Fruit fly (Drosophila melanogaster) whole organism, pupa: ENCODE results near the gene CG2604.

Experiments used
- CG10348 ChIP-seq: fragments of 200-800 bp; sonication (Bioruptor generic); IDR thresholded peaks from 2 replicates; pipeline ENCODE4 v1.3.6; 2022; ENCODE audit warnings: missing biosample characterization, missing genetic modification characterization
- CG12605 ChIP-seq: fragments of 200-800 bp; sonication (Bioruptor generic); IDR thresholded peaks from 2 replicates; pipeline ENCODE4 v1.3.6; 2022; ENCODE audit warnings: missing biosample characterization, missing genetic modification characterization
- CG13204 ChIP-seq: fragments of 200-800 bp; sonication (Bioruptor generic); optimal IDR thresholded peaks from 2 replicates; lab custom pipeline; 2018; ENCODE audit warnings: missing biosample characterization, mild to moderate bottlenecking, missing genetic modification characterization, moderate library complexity
- CG14655 ChIP-seq: fragments of 200-800 bp; sonication (Bioruptor generic); optimal IDR thresholded peaks from 3 replicates; lab custom pipeline; 2017; ENCODE audit warnings: mild to moderate bottlenecking, missing biosample characterization, missing genetic modification reagents, missing genetic modification characterization
- CG15710 ChIP-seq: fragments of 200-800 bp; sonication (Bioruptor generic); optimal IDR thresholded peaks from 2 replicates; lab custom pipeline; 2018; ENCODE audit warnings: missing biosample characterization, mild to moderate bottlenecking, missing genetic modification characterization, moderate library complexity
- CG17806 ChIP-seq: fragments of 200-800 bp; sonication (Bioruptor generic); optimal IDR thresholded peaks from 2 replicates; lab custom pipeline; 2018; ENCODE audit warnings: missing biosample characterization, mild to moderate bottlenecking, missing genetic modification characterization, moderate library complexity
- CG32121 ChIP-seq: fragments of 200-800 bp; sonication (Bioruptor generic); IDR thresholded peaks from 2 replicates; pipeline ENCODE4 v1.3.6; 2022; ENCODE audit warnings: missing biosample characterization, missing genetic modification characterization
- CG34367 ChIP-seq: fragments of 200-800 bp; sonication (Bioruptor generic); optimal IDR thresholded peaks from 2 replicates; lab custom pipeline; 2018; ENCODE audit warnings: missing biosample characterization, mild to moderate bottlenecking, missing genetic modification characterization
- CG4496 ChIP-seq: fragments of 200-800 bp; sonication (Bioruptor generic); IDR thresholded peaks from 3 replicates; pipeline ENCODE4 v1.3.6; 2022; ENCODE audit warnings: missing biosample characterization, missing genetic modification characterization
- CG8159 ChIP-seq: fragments of 200-800 bp; sonication (Bioruptor generic); optimal IDR thresholded peaks from 3 replicates; lab custom pipeline; 2018; ENCODE audit warnings: missing biosample characterization, mild to moderate bottlenecking, missing genetic modification characterization, moderate library complexity
- CG8301 ChIP-seq: fragments of 200-800 bp; sonication (Bioruptor generic); optimal IDR thresholded peaks from 2 replicates; lab custom pipeline; 2018; ENCODE audit warnings: missing biosample characterization, mild to moderate bottlenecking, missing genetic modification characterization
- CG9948 ChIP-seq: fragments of 200-800 bp; sonication (Bioruptor generic); optimal IDR thresholded peaks from 2 replicates; lab custom pipeline; 2018; ENCODE audit warnings: missing biosample characterization, mild to moderate bottlenecking, missing genetic modification characterization, moderate library complexity
- D1 ChIP-seq: fragments of 200-800 bp; sonication (Bioruptor generic); optimal IDR thresholded peaks from 2 replicates; lab custom pipeline; 2018; ENCODE audit warnings: missing biosample characterization, mild to moderate bottlenecking, missing genetic modification characterization, moderate library complexity
- EcR ChIP-seq: fragments of 200-800 bp; sonication (Bioruptor generic); optimal IDR thresholded peaks from 3 replicates; lab custom pipeline; 2019; ENCODE audit warnings: missing biosample characterization, missing genetic modification characterization, mild to moderate bottlenecking, moderate library complexity, missing genetic modification reagents
- Ets98B ChIP-seq: fragments of 200-800 bp; sonication (Bioruptor generic); IDR thresholded peaks from 2 replicates; pipeline ENCODE4 v1.3.6; 2022; ENCODE audit warnings: missing biosample characterization, missing genetic modification characterization
- Pif1A ChIP-seq: fragments of 200-800 bp; sonication (Bioruptor generic); optimal IDR thresholded peaks from 3 replicates; lab custom pipeline; 2016; ENCODE audit warnings: missing biosample characterization, missing genetic modification characterization
- Pif1B ChIP-seq: fragments of 200-800 bp; sonication (Bioruptor generic); optimal IDR thresholded peaks from 3 replicates; lab custom pipeline; 2016; ENCODE audit warnings: missing biosample characterization, missing genetic modification characterization
- Snoo ChIP-seq: fragments of 200-800 bp; sonication (Bioruptor generic); optimal IDR thresholded peaks from 3 replicates; lab custom pipeline; 2017; ENCODE audit warnings: missing biosample characterization, mild to moderate bottlenecking, missing genetic modification characterization, inconsistent platforms
- fd96Ca ChIP-seq: fragments of 200-800 bp; sonication (Bioruptor generic); IDR thresholded peaks from 3 replicates; pipeline ENCODE4 v1.3.6; 2022; ENCODE audit warnings: missing biosample characterization, missing genetic modification characterization
- gl ChIP-seq: fragments of 200-800 bp; sonication (Bioruptor generic); optimal IDR thresholded peaks from 2 replicates; lab custom pipeline; 2018; ENCODE audit warnings: missing biosample characterization, mild to moderate bottlenecking, missing genetic modification characterization
- rn ChIP-seq: fragments of 200-800 bp; sonication (Bioruptor generic); IDR thresholded peaks from 2 replicates; pipeline ENCODE4 v1.3.6; 2022; ENCODE audit warnings: missing biosample characterization, missing genetic modification characterization

The CG2604 gene

DNA sequence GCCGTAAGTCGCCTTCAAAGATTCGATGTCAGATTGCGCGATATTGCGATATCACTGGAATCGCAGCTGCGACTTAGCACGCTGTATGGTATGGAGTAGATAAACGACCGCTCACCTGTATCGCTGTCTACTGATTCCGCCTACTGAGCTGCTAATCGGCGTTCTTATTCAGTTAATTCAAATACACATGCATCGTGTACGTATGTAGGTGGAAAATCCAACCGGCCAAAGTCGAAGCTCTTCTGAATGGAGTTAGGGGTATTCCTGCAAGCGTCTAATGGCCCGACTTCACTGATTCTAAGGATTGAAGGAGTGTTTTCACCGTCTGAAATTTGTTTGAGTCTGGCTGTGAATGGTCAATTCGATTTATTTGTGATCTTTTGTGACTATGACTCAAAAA is at the start of gene CG2604:
CG2604 (minus strand) TSS at position 231 of the 400 bp plus-strand sequence.
- no peak for TF ChIP-seq CG14655
- no peak for TF ChIP-seq CG10348
- TF ChIP-seq CG17806 (tag; lab: Kevin White, UChicago) = peak; percentile 6
- TF ChIP-seq Ets98B (GFP tag; lab: Robert Waterston, UW) = peak; percentile 57
- TF ChIP-seq CG15710 (tag; lab: Kevin White, UChicago) = peak; percentile 34
- TF ChIP-seq Pif1A = no peak
- no peak for TF ChIP-seq Pif1B (GFP tag; lab: Kevin White, UChicago)
- peak; percentile 11 for TF ChIP-seq EcR
- TF ChIP-seq rn (GFP tag; lab: Robert Waterston, UW) = no peak
- TF ChIP-seq fd96Ca (GFP tag; lab: Robert Waterston, UW) = no peak
- TF ChIP-seq gl (tag; lab: Kevin White, UChicago) = peak; percentile 60
- TF ChIP-seq CG13204 = no peak
- TF ChIP-seq CG4496 = peak; percentile 71
- TF ChIP-seq CG8159 (tag; lab: Kevin White, UChicago) = no peak
- no peak for TF ChIP-seq D1 (tag; lab: Kevin White, UChicago)
- no peak for TF ChIP-seq CG9948 (tag; lab: Kevin White, UChicago)
- TF ChIP-seq CG12605 (GFP tag; lab: Robert Waterston, UW) = peak; percentile 35; the same call in 1 of the 2 replicates
- TF ChIP-seq CG8301 (tag; lab: Kevin White, UChicago) = no peak
- no peak for TF ChIP-seq CG32121
- TF ChIP-seq CG34367 (tag; lab: Kevin White, UChicago) = peak; percentile 25
- peak; percentile 51 for TF ChIP-seq Snoo (tag; lab: Kevin White, UChicago)

DNA sequence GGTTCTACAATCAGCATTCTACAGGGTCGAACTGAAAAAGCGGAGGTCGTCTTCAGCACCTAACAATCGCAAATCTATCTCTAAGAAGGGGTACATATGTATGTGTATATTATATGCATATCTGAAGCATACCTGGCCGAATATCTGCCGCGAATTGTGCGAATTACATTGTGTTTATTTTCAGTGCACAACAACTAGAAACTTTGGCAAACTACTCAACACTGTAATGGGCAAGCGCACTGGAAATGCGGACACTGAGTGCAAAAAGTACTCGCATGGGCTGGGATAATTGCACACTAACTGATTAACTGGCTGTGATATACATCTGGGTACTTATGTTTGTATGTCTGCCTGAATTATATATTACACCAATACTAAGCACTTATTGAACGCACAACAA is 47.6 kb upstream of the CG2604 start:
- TF ChIP-seq EcR (no peak), Ets98B (GFP tag; lab: Robert Waterston, UW) (peak; percentile 65), CG8301 (tag; lab: Kevin White, UChicago) (no peak), CG9948 (tag; lab: Kevin White, UChicago) (no peak), CG34367 (tag; lab: Kevin White, UChicago) (peak; percentile 1), Snoo (tag; lab: Kevin White, UChicago) (no peak), CG32121 (peak; percentile 54; the same call in 1 of the 2 replicates), CG13204 (no peak), D1 (tag; lab: Kevin White, UChicago) (peak; percentile 8), CG14655 (no peak), CG12605 (GFP tag; lab: Robert Waterston, UW) (peak; percentile 17; the same call in 1 of the 2 replicates), CG10348 (no peak), Pif1A (peak; percentile 4), CG8159 (tag; lab: Kevin White, UChicago) (no peak), rn (GFP tag; lab: Robert Waterston, UW) (no peak), CG17806 (tag; lab: Kevin White, UChicago) (no peak), Pif1B (GFP tag; lab: Kevin White, UChicago) (no peak), fd96Ca (GFP tag; lab: Robert Waterston, UW) (no peak), CG4496 (peak; percentile 70; the same call in 2 of the 3 replicates), CG15710 (tag; lab: Kevin White, UChicago) (peak; percentile 13), gl (tag; lab: Kevin White, UChicago) (no peak)

DNA sequence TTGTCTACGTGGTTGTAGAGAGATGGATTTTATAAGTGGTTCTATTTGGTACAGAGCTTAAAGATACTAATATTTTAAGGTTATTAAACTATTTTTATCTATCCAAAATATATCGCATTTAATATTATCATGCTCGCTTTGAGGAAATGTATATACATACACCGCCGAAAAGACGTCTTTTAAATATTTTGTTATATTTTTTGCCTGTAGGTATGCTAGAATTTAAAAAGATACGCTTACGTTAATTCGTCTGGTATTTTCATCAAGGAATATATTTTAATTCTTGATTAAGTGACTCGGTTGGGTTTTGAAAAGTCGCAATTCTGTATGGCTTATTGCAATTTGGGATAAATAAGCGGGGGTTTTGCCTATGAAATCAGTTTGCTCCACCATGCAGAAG is 45.3 kb upstream of the CG2604 start:
- no peak for TF ChIP-seq EcR
- no peak for TF ChIP-seq CG8301 (tag; lab: Kevin White, UChicago)
- no peak for TF ChIP-seq Ets98B (GFP tag; lab: Robert Waterston, UW)
- TF ChIP-seq D1 (tag; lab: Kevin White, UChicago) = no peak
- TF ChIP-seq fd96Ca (GFP tag; lab: Robert Waterston, UW) = no peak
- no peak for TF ChIP-seq Snoo (tag; lab: Kevin White, UChicago)
- no peak for TF ChIP-seq rn (GFP tag; lab: Robert Waterston, UW)

DNA sequence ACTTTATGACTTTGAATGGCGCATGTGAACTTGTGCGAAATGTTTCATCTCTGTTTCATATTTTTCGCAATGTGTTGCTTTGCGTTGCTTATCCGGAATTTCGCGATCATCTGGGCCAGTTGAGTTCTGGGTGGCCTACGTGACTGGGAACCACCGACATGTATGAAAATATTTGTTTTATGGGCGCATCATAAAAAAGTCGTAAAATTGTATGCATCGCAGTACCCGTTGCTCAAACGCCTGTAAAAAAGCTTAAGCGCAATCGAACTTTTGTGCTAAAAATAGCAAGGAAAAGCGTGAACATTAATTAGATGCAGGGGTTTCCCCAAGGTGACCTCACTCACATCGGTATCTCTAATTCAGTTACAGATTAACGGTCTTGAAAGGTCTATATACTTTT is 43.1 kb upstream of the CG2604 start:
- TF ChIP-seq CG34367 (tag; lab: Kevin White, UChicago) (no peak), CG8159 (tag; lab: Kevin White, UChicago) (no peak), CG15710 (tag; lab: Kevin White, UChicago) (no peak), CG4496 (no peak), CG10348 (no peak), Pif1A (no peak), CG14655 (no peak), Ets98B (GFP tag; lab: Robert Waterston, UW) (no peak), CG8301 (tag; lab: Kevin White, UChicago) (no peak), CG17806 (tag; lab: Kevin White, UChicago) (no peak)

DNA sequence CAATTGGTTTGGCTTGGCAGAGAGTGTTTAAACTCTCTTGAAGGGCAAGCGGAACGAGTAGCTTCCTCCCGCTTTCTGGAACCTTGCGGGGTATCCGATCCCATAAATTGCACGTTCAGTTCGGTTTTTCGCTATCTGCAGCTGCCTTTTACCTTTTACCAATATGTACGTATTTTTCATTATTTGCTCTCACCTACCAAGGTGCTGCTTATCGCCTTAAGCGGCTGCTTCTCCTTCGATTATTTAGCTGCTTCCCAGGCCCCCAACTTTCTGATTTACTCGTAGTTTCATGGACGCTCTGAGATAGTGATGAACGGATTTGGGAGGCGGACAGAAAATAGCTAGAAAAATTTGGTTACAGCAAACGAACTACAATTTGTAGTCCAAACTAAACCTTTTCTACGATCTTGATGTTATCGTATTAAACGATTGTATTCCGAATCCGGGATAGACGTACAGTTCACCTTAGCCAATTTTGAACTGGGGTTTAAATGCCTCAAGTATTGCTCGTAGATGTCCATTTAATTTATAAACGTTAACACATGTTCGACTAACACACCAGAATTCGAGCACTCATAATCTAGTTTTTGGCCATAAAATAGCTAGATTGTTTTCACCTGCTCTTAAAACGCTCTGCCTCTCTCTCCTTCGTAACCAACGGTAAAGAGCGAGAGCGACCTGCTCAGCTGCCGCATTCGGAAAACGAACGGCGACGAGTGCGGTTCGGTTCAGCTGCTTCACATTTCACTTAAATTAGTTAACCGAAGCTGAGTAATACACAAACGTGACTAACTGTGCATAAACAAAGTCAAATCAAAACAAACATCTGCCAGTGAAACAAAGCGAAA is 41.3 kb upstream of the CG2604 start:
- TF ChIP-seq Pif1B (GFP tag; lab: Kevin White, UChicago) (peak; percentile 52), CG12605 (GFP tag; lab: Robert Waterston, UW) (peak; percentile 26; the same call in 1 of the 2 replicates), CG15710 (tag; lab: Kevin White, UChicago) (peak; percentile 53), CG4496 (peak; percentile 44; the same call in 1 of the 3 replicates), CG9948 (tag; lab: Kevin White, UChicago) (peak; percentile 44), CG8301 (tag; lab: Kevin White, UChicago) (peak; percentile 53), CG34367 (tag; lab: Kevin White, UChicago) (peak; percentile 50), CG8159 (tag; lab: Kevin White, UChicago) (peak; percentile 70), CG32121 (no peak), D1 (tag; lab: Kevin White, UChicago) (no peak), CG10348 (no peak), CG17806 (tag; lab: Kevin White, UChicago) (peak; percentile 33), gl (tag; lab: Kevin White, UChicago) (peak; percentile 38), Pif1A (peak; percentile 29), Snoo (tag; lab: Kevin White, UChicago) (peak; percentile 54), CG14655 (peak; percentile 64)
